Worm (Caenorhabditis elegans) whole organism, L4 larva: ENCODE results near the gene mpz-3.
A peak's percentile ranks its signal among the peaks of the same experiment; 100 is the strongest.

Experiments used
- F37D6.2 ChIP-seq: sonication (generic microtip); optimal IDR thresholded peaks from 2 replicates; lab custom pipeline; 2016; ENCODE audit warnings: mild to moderate bottlenecking, missing genetic modification characterization, missing compliant biosample characterization
- F49E8.2 ChIP-seq: sonication (generic microtip); optimal IDR thresholded peaks from 2 replicates; lab custom pipeline; 2016; ENCODE audit warnings: missing compliant biosample characterization, mild to moderate bottlenecking, missing genetic modification characterization, borderline replicate concordance
- R02D3.7 ChIP-seq: fragments of 150-350 bp; sonication (generic microtip); optimal IDR thresholded peaks from 3 replicates; lab custom pipeline; 2014; ENCODE audit warnings: missing biosample characterization, missing genetic modification characterization
- T20F7.1 ChIP-seq: fragments of 200-800 bp; sonication (Bioruptor generic); optimal IDR thresholded peaks from 2 replicates; lab custom pipeline; 2018; ENCODE audit warnings: mild to moderate bottlenecking, missing genetic modification characterization, missing compliant biosample characterization
- ama-1 ChIP-seq: fragments of 150-350 bp; optimal IDR thresholded peaks from 2 replicates; lab custom pipeline; 2014; ENCODE audit warnings: inconsistent platforms, mixed read lengths
- ceh-20 ChIP-seq: fragments of 200-800 bp; sonication (Bioruptor generic); IDR thresholded peaks from 2 replicates; pipeline ENCODE4 v1.3.6; 2022; ENCODE audit warnings: missing genetic modification reagents, missing genetic modification characterization, missing compliant biosample characterization
- ceh-44 ChIP-seq: fragments of 200-800 bp; sonication (Bioruptor generic); IDR thresholded peaks from 2 replicates; pipeline ENCODE4 v1.3.6; 2022; ENCODE audit warnings: missing genetic modification reagents, missing genetic modification characterization, missing compliant biosample characterization
- ces-1 ChIP-seq: fragments of 150-350 bp; sonication (generic microtip); optimal IDR thresholded peaks from 4 replicates; lab custom pipeline; 2014; ENCODE audit warnings: missing biosample characterization, missing genetic modification reagents, missing genetic modification characterization
- daf-16 ChIP-seq, 3 experiments: sonication (generic microtip); optimal IDR thresholded peaks; 2 replicates each; lab custom pipeline; 2016 to 2017; ENCODE audit warnings: missing genetic modification characterization in 3 of 3, missing genetic modification reagents in 3 of 3, mild to moderate bottlenecking in 2 of 3, missing compliant biosample characterization in 2 of 3, missing biosample characterization in 1 of 3, moderate library complexity in 1 of 3
- daf-8 ChIP-seq: fragments of 200-800 bp; sonication (Bioruptor generic); IDR thresholded peaks from 2 replicates; pipeline ENCODE4 v1.3.6; 2022; ENCODE audit warnings: missing genetic modification characterization, missing compliant biosample characterization
- dmd-9 ChIP-seq: fragments of 200-800 bp; sonication (Bioruptor generic); IDR thresholded peaks from 2 replicates; pipeline ENCODE4 v1.3.6; 2022; ENCODE audit warnings: missing genetic modification reagents, missing genetic modification characterization, missing compliant biosample characterization
- dpl-1 ChIP-seq: fragments of 150-350 bp; optimal IDR thresholded peaks from 2 replicates; lab custom pipeline; 2014; ENCODE audit warnings: missing biosample characterization, missing genetic modification reagents, missing genetic modification characterization
- fos-1 ChIP-seq: fragments of 150-350 bp; optimal IDR thresholded peaks from 2 replicates; lab custom pipeline; 2014; ENCODE audit warnings: missing biosample characterization, missing genetic modification characterization
- hlh-30 ChIP-seq: sonication (generic microtip); optimal IDR thresholded peaks from 2 replicates; lab custom pipeline; 2017; ENCODE audit warnings: antibody characterized with exemption, mild to moderate bottlenecking, missing genetic modification characterization, missing compliant biosample characterization; ENCODE audit not compliant: insufficient read depth
- jun-1 ChIP-seq: fragments of 150-350 bp; optimal IDR thresholded peaks from 2 replicates; lab custom pipeline; 2014; ENCODE audit warnings: missing biosample characterization, missing genetic modification reagents, missing genetic modification characterization
- lim-7 ChIP-seq: fragments of 200-800 bp; sonication (Bioruptor generic); IDR thresholded peaks from 2 replicates; pipeline ENCODE4 v1.3.6; 2022; ENCODE audit warnings: missing genetic modification characterization, missing compliant biosample characterization
- lin-15B ChIP-seq: fragments of 150-350 bp; sonication (generic microtip); optimal IDR thresholded peaks from 3 replicates; lab custom pipeline; 2014; ENCODE audit warnings: missing biosample characterization, missing genetic modification characterization
- lin-29 ChIP-seq: fragments of 200-800 bp; sonication (Bioruptor generic); IDR thresholded peaks from 2 replicates; pipeline ENCODE4 v1.3.6; 2022; ENCODE audit warnings: missing genetic modification reagents, missing genetic modification characterization, missing compliant biosample characterization
- lin-38 ChIP-seq: fragments of 200-800 bp; sonication (Bioruptor generic); IDR thresholded peaks from 2 replicates; pipeline ENCODE4 v1.3.6; 2022; ENCODE audit warnings: missing genetic modification reagents, missing genetic modification characterization, missing compliant biosample characterization
- madf-9 ChIP-seq: fragments of 200-800 bp; sonication (Bioruptor generic); conservative IDR thresholded peaks from 2 replicates; pipeline ENCODE4 v1.3.6; 2022; ENCODE audit warnings: missing genetic modification reagents, missing genetic modification characterization, missing compliant biosample characterization
- mdl-1 ChIP-seq, 2 experiments: fragments of 150-350 bp in 1 of 2; sonication (generic microtip) in 1 of 2; optimal IDR thresholded peaks; 2 replicates each; lab custom pipeline; 2014 to 2017; ENCODE audit warnings: missing biosample characterization in 2 of 2, missing genetic modification characterization in 2 of 2
- mep-1 ChIP-seq: fragments of 150-350 bp; sonication (generic microtip); optimal IDR thresholded peaks from 3 replicates; lab custom pipeline; 2014; ENCODE audit warnings: missing biosample characterization, missing genetic modification characterization
- nhr-10 ChIP-seq: fragments of 150-350 bp; optimal IDR thresholded peaks from 2 replicates; lab custom pipeline; 2014; ENCODE audit warnings: missing biosample characterization, missing genetic modification characterization
- nhr-11 ChIP-seq: fragments of 150-350 bp; optimal IDR thresholded peaks from 2 replicates; lab custom pipeline; 2014; ENCODE audit warnings: missing biosample characterization, missing genetic modification characterization
- nhr-111 ChIP-seq: fragments of 200-800 bp; sonication (Bioruptor generic); optimal IDR thresholded peaks from 2 replicates; lab custom pipeline; 2018; ENCODE audit warnings: mild to moderate bottlenecking, missing genetic modification characterization, missing compliant biosample characterization
- nhr-237 ChIP-seq: sonication (generic microtip); optimal IDR thresholded peaks from 2 replicates; lab custom pipeline; 2017; ENCODE audit warnings: missing biosample characterization, missing genetic modification characterization
- nhr-48 ChIP-seq: sonication (generic microtip); optimal IDR thresholded peaks from 2 replicates; lab custom pipeline; 2016; ENCODE audit warnings: mild to moderate bottlenecking, missing genetic modification characterization, missing compliant biosample characterization
- nhr-6 ChIP-seq: fragments of 150-350 bp; optimal IDR thresholded peaks from 2 replicates; lab custom pipeline; 2014; ENCODE audit warnings: missing biosample characterization, missing genetic modification characterization
- pha-4 ChIP-seq, 2 experiments: fragments of 150-350 bp in 1 of 2; fragments of 200-800 bp in 1 of 2; sonication (Bioruptor generic) in 1 of 2; IDR thresholded peaks in 1 of 2; optimal IDR thresholded peaks in 1 of 2; 2 replicates each; pipeline versions ENCODE4 v1.3.6 to Lab custom; 2014 to 2022; ENCODE audit warnings: missing genetic modification characterization in 2 of 2, missing genetic modification reagents in 2 of 2, missing biosample characterization in 1 of 2, missing compliant biosample characterization in 1 of 2
- pqm-1 ChIP-seq: sonication (generic microtip); optimal IDR thresholded peaks from 2 replicates; lab custom pipeline; 2017; ENCODE audit warnings: missing biosample characterization, missing genetic modification characterization
- rbr-2 ChIP-seq: sonication (generic microtip); optimal IDR thresholded peaks from 2 replicates; lab custom pipeline; 2016; ENCODE audit warnings: missing genotype, missing genetic modification characterization, missing compliant biosample characterization
- saeg-2 ChIP-seq: fragments of 200-800 bp; sonication (Bioruptor generic); IDR thresholded peaks from 2 replicates; pipeline ENCODE4 v1.3.6; 2022; ENCODE audit warnings: missing genetic modification reagents, missing genetic modification characterization, missing compliant biosample characterization
- set-16 ChIP-seq: fragments of 200-800 bp; sonication (Bioruptor generic); IDR thresholded peaks from 2 replicates; pipeline ENCODE4 v1.3.6; 2022; ENCODE audit warnings: missing genetic modification reagents, missing genetic modification characterization, missing compliant biosample characterization
- skn-1 ChIP-seq: fragments of 150-350 bp; optimal IDR thresholded peaks from 2 replicates; lab custom pipeline; 2014; ENCODE audit warnings: missing biosample characterization, missing genetic modification characterization
- snpc-1.2 ChIP-seq: fragments of 200-800 bp; sonication (Bioruptor generic); IDR thresholded peaks from 2 replicates; pipeline ENCODE4 v1.3.6; 2022; ENCODE audit warnings: missing genetic modification reagents, missing genetic modification characterization, missing compliant biosample characterization
- snpc-4 ChIP-seq: fragments of 150-350 bp; optimal IDR thresholded peaks from 2 replicates; lab custom pipeline; 2014; ENCODE audit warnings: missing biosample characterization, missing genetic modification characterization
- tra-1 ChIP-seq: fragments of 200-800 bp; sonication (Bioruptor generic); IDR thresholded peaks from 2 replicates; pipeline ENCODE4 v1.3.6; 2022; ENCODE audit warnings: missing genetic modification reagents, missing genetic modification characterization, missing compliant biosample characterization
- unc-39 ChIP-seq: sonication (generic microtip); optimal IDR thresholded peaks from 2 replicates; lab custom pipeline; 2017; ENCODE audit warnings: missing biosample characterization, missing genetic modification characterization
- unc-62 ChIP-seq, 3 experiments: fragments of 150-350 bp in 1 of 3; sonication (generic microtip); optimal IDR thresholded peaks in 2 of 3; peaks in 1 of 3; 1 replicate in 1 of 3; 2 replicates in 2 of 3; lab custom pipeline; 2014 to 2017; ENCODE audit warnings: missing biosample characterization in 3 of 3, missing genetic modification characterization in 3 of 3, missing genetic modification reagents in 3 of 3, missing genotype in 1 of 3
- zfp-3 ChIP-seq: fragments of 200-800 bp; sonication (Bioruptor generic); conservative IDR thresholded peaks from 2 replicates; pipeline ENCODE4 v1.3.6; 2022; ENCODE audit warnings: missing genetic modification reagents, missing genetic modification characterization, missing compliant biosample characterization

Gene mpz-3

DNA sequence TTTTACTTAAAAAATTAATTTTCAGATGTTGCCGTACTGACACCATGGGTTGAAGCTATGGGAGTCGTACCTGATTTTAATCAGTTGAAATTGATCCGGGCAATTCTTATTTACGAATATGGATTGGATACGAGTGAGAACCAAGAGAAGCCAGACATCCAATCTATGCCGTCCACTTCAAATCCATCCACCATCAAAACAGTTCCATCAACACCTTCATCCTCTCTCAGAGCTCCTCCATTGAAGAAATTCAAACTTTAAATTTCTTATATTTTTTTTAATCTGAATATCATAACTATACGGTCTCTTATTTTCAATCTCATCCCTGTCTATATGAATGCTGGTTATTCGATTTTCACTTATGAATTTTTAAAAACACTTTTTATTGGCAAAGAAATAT is 6.3 kb downstream of the mpz-3 start:
- no peak for TF ChIP-seq dpl-1
- peak in 1 of 2 experiments; percentile 23 for TF ChIP-seq daf-16 (GFP tag; optimal IDR thresholded peaks at IDR 0.05; lab: Kevin White, UChicago)
- TF ChIP-seq daf-16 (tag; optimal IDR thresholded peaks at IDR 0.05; lab: Kevin White, UChicago), result no peak
- TF ChIP-seq set-16 (GFP tag; lab: Robert Waterston, UW), result no peak
- TF ChIP-seq zfp-3 (GFP tag; lab: Robert Waterston, UW), result 0 out of 2 replicates have a peak, but pooled peaks have one; percentile 15
- no peak for TF ChIP-seq lin-38
- no peak for TF ChIP-seq F37D6.2 (tag; lab: Kevin White, UChicago)
- TF ChIP-seq, all 104 proteins: peak for 2

DNA sequence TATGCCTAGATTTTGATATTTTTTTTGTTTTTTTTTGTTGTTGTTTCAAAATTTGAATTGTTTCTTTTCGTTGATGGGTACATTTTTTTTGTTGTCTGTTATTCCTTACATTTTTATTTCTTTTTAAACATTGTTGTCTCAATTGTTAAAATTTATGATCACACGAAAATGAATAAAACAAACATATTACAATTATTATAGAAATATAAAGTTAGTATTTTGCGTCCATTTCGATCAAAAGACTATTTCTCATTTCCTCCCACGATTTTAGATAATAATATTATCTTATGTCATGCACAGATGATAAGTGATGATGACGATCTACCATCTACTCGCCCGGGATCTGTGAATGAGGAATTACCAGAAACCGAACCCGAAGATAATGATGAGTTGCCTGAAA is 10.5 kb downstream of the mpz-3 start, which contains the start of gene wrn-1:
Gene wrn-1, plus strand, starts transcription at position 301 of the 400 bp plus-strand sequence.
- TF ChIP-seq pha-4 (GFP tag; IDR thresholded peaks at IDR 0.05; lab: Robert Waterston, UW), result no peak
- no peak for TF ChIP-seq pha-4 (tag; optimal IDR thresholded peaks at IDR 0.05; lab: Kevin White, UChicago)
- TF ChIP-seq, all 104 proteins: peak for 0

DNA sequence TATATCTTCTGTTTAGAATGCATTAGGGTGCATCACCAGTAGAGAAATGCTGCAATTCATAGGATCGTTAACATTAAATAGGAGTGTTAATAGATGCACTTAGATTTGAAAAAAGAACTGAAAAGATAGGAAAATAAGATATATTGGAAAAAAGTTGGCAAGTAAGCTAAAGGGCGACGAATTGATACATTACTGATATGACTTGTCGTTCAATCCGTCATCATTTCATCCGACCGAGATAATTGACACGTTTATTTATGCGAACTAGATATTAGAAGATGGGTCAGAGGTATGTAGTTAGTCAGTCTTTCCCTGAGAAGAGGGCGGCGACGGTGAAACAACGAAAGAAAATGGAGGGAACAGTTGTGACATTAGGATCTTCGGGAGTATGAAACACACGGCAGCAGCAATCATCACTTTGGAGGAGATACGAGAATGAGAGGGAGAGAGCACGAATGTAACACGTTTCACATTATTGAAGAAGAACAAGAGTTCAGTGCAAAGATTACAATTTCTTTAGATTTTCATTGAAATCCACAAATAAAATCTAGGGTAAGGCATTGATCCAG is 20.3 kb downstream of the mpz-3 start, which contains the start of gene lron-15:
Gene lron-15, minus strand, starts transcription at position 51 of the 569 bp plus-strand sequence.
- TF ChIP-seq zfp-3 (GFP tag; lab: Robert Waterston, UW) (no peak), nhr-237 (no peak), pqm-1 (tag; lab: Kevin White, UChicago) (no peak), saeg-2 (no peak), ama-1 (lab: Kevin White, UChicago) (no peak), nhr-111 (GFP tag; lab: Kevin White, UChicago) (no peak), R02D3.7 (tag; lab: Kevin White, UChicago) (no peak), unc-62 (GFP tag; optimal IDR thresholded peaks at IDR 0.05 in 1 of 2; lab: Kevin White, UChicago) (no peak), unc-62 (tag; optimal IDR thresholded peaks at IDR 0.05; lab: Kevin White, UChicago) (no peak), madf-9 (GFP tag; lab: Robert Waterston, UW) (no peak), skn-1 (no peak), tra-1 (GFP tag; lab: Robert Waterston, UW) (no peak), daf-8 (GFP tag; lab: Robert Waterston, UW) (no peak), hlh-30 (tag; lab: Kevin White, UChicago) (no peak)

DNA sequence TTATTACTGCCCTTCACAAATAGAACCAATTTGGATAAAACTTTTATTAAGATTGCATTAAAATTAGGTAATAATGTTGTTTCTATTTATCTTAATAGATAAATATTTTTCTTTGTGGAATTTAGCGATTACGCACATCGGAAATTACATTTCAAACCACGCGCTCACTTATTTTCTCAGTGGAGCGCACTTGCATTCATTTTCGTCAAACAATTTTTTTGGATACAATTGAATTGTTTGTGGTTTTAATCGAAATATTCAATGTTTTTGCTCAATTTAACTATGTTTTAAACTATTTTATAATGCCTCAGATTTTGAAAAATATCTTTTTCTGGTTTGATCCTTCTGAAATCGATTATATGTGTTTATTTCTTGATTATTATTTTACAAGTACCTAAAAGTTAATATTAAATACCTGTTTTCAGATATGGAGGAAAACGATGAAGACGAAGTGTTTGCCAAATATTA is 29.2 kb downstream of the mpz-3 start, which contains the start of gene utp-20:
Gene utp-20, plus strand, starts transcription at position 418 of the 468 bp plus-strand sequence.
- TF ChIP-seq snpc-4 (tag; lab: Kevin White, UChicago) (no peak), dpl-1 (peak; percentile 88), dmd-9 (GFP tag; lab: Robert Waterston, UW) (no peak), ceh-44 (GFP tag; lab: Robert Waterston, UW) (no peak), F49E8.2 (tag; lab: Kevin White, UChicago) (no peak), fos-1 (tag; lab: Kevin White, UChicago) (no peak), mep-1 (tag; lab: Kevin White, UChicago) (no peak), jun-1 (tag; lab: Kevin White, UChicago) (no peak), nhr-6 (tag; lab: Kevin White, UChicago) (peak; percentile 13), rbr-2 (tag; lab: Kevin White, UChicago) (peak; percentile 42), mdl-1 (tag; optimal IDR thresholded peaks at IDR 0.05; lab: Kevin White, UChicago) (peak; percentile 32 to 62), nhr-48 (tag; lab: Kevin White, UChicago) (no peak), daf-16 (GFP tag; optimal IDR thresholded peaks at IDR 0.05; lab: Kevin White, UChicago) (no peak), daf-16 (tag; optimal IDR thresholded peaks at IDR 0.05; lab: Kevin White, UChicago) (no peak), hlh-30 (tag; lab: Kevin White, UChicago) (peak; percentile 83), T20F7.1 (GFP tag; lab: Kevin White, UChicago) (peak; percentile 46), lin-29 (GFP tag; lab: Robert Waterston, UW) (no peak), lin-38 (peak; percentile 95), lin-15B (no peak), unc-39 (tag; lab: Kevin White, UChicago) (no peak), lim-7 (GFP tag; lab: Robert Waterston, UW) (no peak), nhr-10 (tag; lab: Kevin White, UChicago) (no peak), nhr-11 (tag; lab: Kevin White, UChicago) (peak; percentile 7), ces-1 (peak; percentile 62), F37D6.2 (tag; lab: Kevin White, UChicago) (no peak), snpc-1.2 (no peak), ceh-20 (no peak), pha-4 (GFP tag; IDR thresholded peaks at IDR 0.05; lab: Robert Waterston, UW) (no peak), pha-4 (tag; optimal IDR thresholded peaks at IDR 0.05; lab: Kevin White, UChicago) (peak; percentile 16)
